Fruit fly (Drosophila melanogaster): Measurements from ENCODE around the gene Hcf.

The Hcf gene

dm6 chr4:424630-425327 is 65.0 kb downstream of the Hcf start:
- no peak for TF ChIP-seq noc (tag; optimal IDR thresholded peaks at IDR 0.05)
